Fruit fly (Drosophila melanogaster): ENCODE data around the gene CG4020.
"Not testable (repeated sequence)": the region's sequence is repeated elsewhere in the genome, so short reads cannot be mapped to it uniquely, and the experiment has no call there.

The CG4020 gene

DNA sequence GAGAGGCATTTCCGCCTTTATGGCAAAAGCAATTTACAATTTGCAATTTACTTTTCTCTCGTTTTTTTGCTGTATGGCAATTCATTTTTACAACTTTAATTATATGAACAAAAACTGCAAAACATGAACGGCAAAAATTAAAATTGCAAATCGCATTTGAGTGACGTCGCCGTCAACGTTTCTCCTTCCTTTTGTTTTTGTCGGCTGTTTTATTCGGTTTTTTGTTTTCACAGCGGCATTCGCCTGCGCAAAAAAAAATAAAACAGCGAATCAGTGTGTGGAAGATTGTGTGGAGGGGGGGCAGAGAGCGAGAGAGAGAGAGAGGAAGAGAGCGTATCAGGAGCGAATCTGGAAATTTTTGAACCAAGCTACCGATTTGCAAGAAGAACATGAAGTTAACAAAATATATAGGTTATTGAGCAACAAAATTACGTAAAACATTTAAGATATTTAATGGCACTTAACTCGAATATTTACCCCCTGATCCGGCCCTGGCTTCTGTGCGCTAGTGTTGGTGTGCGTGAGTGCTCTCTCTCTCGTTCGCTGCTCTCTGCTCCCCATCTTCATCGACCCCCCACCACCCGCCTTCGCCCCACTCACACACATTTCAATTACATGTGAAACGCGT, 13.1 kb downstream of the CG4020 start:
- TF ChIP-seq ttk (optimal IDR thresholded peaks at IDR 0.05): no peak
- TF ChIP-seq Sin3A (optimal IDR thresholded peaks at IDR 0.05): no peak
- peak; percentile 96 for TF ChIP-seq psq (optimal IDR thresholded peaks at IDR 0.05)
- TF ChIP-seq h (optimal IDR thresholded peaks at IDR 0.05): peak; percentile 72
- no peak for TF ChIP-seq Myc (optimal IDR thresholded peaks at IDR 0.05)
- peak; percentile 56 for TF ChIP-seq insv (optimal IDR thresholded peaks at IDR 0.05)

DNA sequence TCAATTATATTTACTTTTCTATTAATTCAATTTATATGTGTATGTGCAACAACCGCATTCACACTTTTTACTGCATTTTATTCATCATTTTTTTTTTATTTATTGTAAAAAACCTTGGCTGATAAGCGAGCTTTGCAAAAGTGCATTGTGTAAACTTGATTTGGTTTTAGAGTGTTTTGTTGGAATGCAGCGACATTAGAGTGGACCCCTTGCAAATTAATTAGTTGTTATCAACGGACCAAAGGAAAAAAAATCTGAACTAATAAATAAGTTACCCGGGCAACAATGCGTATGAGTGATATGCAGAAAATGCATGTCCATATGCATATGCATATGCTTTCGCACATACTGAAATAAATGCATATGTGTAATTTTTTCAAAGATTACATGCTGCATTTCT, 15.4 kb downstream of the CG4020 start:
- TF ChIP-seq psq (optimal IDR thresholded peaks at IDR 0.05) (no peak), Myc (optimal IDR thresholded peaks at IDR 0.05) (no peak), h (optimal IDR thresholded peaks at IDR 0.05) (no peak), Sin3A (optimal IDR thresholded peaks at IDR 0.05) (no peak), ttk (optimal IDR thresholded peaks at IDR 0.05) (no peak), insv (optimal IDR thresholded peaks at IDR 0.05) (no peak)

DNA sequence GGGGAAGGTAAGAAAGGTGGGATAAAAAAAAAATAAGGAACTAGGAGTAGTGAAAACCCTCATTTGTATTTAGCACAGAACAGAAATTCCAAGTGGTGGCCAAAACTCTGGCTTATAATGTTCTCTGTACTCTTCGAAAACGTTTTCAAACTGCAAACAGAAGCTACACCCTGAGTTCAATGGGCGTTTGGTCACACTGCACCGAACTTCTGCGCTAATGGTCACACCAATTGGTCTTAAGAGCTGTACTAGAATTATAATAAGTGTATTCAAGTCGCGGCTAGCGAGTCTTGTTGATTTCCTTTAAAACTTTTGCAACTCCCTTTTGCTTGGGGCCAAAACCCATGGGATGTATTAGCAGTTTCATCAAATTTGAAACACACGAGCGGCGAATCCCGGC, 16.5 kb downstream of the CG4020 start:
- TF ChIP-seq Myc (optimal IDR thresholded peaks at IDR 0.05) (no peak), Sin3A (optimal IDR thresholded peaks at IDR 0.05) (no peak), ttk (optimal IDR thresholded peaks at IDR 0.05) (no peak), h (optimal IDR thresholded peaks at IDR 0.05) (no peak), insv (optimal IDR thresholded peaks at IDR 0.05) (no peak), psq (optimal IDR thresholded peaks at IDR 0.05) (no peak)

dm6 chrX:5923124-5923523, 17.6 kb downstream of the CG4020 start:
- TF ChIP-seq ttk (optimal IDR thresholded peaks at IDR 0.05): no peak
- TF ChIP-seq Myc (optimal IDR thresholded peaks at IDR 0.05): no peak
- no peak for TF ChIP-seq Sin3A (optimal IDR thresholded peaks at IDR 0.05)
- no peak for TF ChIP-seq insv (optimal IDR thresholded peaks at IDR 0.05)
- no peak for TF ChIP-seq h (optimal IDR thresholded peaks at IDR 0.05)
- no peak for TF ChIP-seq psq (optimal IDR thresholded peaks at IDR 0.05)

DNA sequence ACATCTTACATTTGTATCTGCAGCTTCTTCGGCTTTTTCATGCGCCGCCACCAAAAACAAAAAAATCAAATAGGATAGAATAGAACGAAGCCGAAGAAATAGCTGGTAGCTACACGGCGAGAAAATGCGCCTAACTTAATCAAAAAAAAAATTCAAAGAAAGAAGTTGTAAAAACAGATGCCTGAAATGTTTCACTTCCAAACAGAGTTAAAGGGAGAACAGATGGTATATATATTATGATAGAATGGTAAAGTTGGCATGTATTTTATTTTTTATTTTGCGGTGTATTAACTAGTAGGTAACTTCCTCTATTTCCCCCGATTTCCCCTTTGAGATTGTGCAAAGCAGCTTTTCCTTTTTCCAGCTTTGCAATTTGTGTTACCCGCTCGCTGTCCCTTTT, 18.8 kb downstream of the CG4020 start:
- TF ChIP-seq insv (optimal IDR thresholded peaks at IDR 0.05) (no peak), Myc (optimal IDR thresholded peaks at IDR 0.05) (no peak), Sin3A (optimal IDR thresholded peaks at IDR 0.05) (no peak), psq (optimal IDR thresholded peaks at IDR 0.05) (no peak), ttk (optimal IDR thresholded peaks at IDR 0.05) (no peak), h (optimal IDR thresholded peaks at IDR 0.05) (no peak)

DNA sequence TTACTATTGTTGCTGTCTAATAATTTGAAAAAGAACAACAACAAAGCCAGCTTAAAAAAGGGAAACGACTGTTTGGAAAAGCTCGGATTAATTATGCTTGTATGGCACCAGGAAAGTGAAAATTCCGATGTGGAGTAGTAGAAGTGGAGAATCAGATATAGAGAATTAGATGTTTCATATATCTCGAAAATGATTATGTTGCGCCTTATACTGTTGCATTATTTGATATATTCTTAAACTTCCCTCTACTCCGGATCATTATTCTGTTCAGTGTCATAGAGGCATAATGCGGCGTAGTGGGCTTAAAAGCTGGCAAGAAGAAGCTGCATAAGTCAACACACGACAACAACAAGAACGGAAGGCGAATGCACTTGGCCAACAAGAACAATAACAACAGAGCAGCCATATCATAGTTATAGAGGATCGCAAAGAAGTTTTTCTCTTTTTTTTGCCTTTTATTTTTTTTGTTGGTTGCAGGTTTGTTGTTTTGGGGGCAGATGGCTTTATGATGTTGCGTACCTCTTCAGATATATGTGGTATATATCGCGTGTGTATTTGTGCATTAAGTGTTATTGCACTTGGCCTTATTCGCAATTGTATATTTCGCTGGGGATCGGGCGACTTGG, 20.4 kb downstream of the CG4020 start:
- no peak for TF ChIP-seq insv (optimal IDR thresholded peaks at IDR 0.05)
- no peak for TF ChIP-seq h (optimal IDR thresholded peaks at IDR 0.05)
- no peak for TF ChIP-seq psq (optimal IDR thresholded peaks at IDR 0.05)
- no peak for TF ChIP-seq Sin3A (optimal IDR thresholded peaks at IDR 0.05)
- TF ChIP-seq Myc (optimal IDR thresholded peaks at IDR 0.05): no peak
- no peak for TF ChIP-seq ttk (optimal IDR thresholded peaks at IDR 0.05)

DNA sequence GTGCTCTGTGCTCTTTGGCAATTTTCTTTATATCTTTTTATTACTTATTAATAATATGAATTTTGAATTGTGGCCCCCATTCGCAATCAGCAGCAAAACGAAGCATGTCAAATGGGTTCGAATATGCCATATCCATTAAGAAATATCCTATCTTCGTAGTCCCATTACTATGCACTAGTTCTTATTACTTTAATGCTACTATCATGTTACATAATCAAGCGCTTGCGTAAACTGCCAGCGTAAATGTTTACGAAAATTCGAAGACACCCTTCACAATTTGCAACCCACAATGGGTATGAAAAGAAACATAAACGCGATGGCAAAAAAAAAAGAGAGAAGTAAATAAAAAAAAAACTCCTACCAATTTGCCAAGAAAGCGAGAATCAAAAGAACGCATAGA, 21.2 kb downstream of the CG4020 start:
- TF ChIP-seq Myc (optimal IDR thresholded peaks at IDR 0.05): no peak
- no peak for TF ChIP-seq ttk (optimal IDR thresholded peaks at IDR 0.05)
- no peak for TF ChIP-seq h (optimal IDR thresholded peaks at IDR 0.05)
- no peak for TF ChIP-seq Sin3A (optimal IDR thresholded peaks at IDR 0.05)

DNA sequence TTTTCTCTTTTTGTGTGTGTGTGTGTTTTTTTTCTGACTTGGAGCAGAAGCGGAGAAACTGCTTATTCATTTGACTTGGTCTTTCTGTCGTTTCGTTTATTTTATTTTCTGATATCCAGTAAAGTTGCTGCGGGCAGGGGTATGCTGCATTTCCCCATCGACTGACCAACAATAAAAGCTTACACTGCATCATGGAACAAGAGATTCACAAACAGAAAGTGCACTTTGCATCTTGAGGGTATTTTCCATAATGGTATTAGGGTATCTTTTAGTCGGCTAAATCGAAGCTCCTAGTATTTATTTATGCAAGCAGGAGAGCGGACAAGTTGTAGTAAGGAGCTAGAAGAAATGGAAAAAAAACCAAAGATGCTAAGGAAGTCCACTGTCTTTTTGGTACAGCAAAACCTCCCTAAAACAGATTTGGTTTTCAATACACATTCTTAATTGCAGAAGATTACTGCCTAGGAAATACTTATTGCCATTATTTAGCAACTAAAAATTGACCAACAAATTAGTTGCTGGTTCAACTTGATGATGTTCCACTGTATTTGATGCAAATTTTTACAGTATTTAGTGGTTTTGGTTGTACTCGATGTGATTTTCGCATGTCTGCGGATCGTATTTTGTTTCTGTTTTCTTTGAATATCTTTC, 26.9 kb downstream of the CG4020 start:
- TF ChIP-seq Myc (optimal IDR thresholded peaks at IDR 0.05) (no peak), h (optimal IDR thresholded peaks at IDR 0.05) (no peak), psq (optimal IDR thresholded peaks at IDR 0.05) (no peak), Sin3A (optimal IDR thresholded peaks at IDR 0.05) (no peak), insv (optimal IDR thresholded peaks at IDR 0.05) (no peak), ttk (optimal IDR thresholded peaks at IDR 0.05) (no peak)

DNA sequence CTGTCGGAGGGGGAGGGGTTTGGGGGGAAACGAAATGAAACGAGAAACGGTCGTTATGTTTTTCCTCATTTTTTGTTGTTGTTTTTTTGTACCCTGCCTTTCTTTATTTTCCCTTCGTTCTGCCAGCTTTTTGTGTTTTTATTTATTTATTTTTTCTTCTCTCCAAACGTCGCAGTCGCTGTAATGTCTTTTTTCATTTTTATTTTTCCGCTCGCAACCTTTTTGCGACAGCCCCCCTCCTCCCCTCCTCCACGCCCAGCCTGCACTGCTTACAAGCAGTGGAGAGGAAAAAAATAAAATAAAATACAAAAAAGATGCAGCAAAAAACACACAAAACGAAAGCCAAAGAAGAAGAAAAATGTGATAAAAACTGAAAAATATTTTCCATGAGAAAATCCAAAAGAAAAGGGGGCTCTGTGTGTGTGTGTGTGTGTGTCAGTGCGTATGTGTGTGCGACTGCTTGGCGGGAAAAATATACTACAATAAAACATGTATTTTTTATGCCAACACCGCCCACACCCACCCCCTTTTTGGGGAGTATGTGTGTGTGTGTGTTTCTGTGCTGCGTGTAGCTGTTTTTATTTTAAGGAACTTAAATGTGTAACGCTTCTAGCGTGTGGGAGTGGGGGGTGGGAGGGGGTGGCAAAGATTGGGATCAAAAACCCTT, 29.7 kb downstream of the CG4020 start:
- no peak for TF ChIP-seq insv (optimal IDR thresholded peaks at IDR 0.05)
- TF ChIP-seq h (optimal IDR thresholded peaks at IDR 0.05): no peak
- TF ChIP-seq ttk (optimal IDR thresholded peaks at IDR 0.05): no peak
- TF ChIP-seq psq (optimal IDR thresholded peaks at IDR 0.05): no peak
- no peak for TF ChIP-seq Myc (optimal IDR thresholded peaks at IDR 0.05)
- no peak for TF ChIP-seq Sin3A (optimal IDR thresholded peaks at IDR 0.05)

dm6 chrX:5941824-5942223, 36.3 kb downstream of the CG4020 start:
- TF ChIP-seq insv (optimal IDR thresholded peaks at IDR 0.05) (no peak), psq (optimal IDR thresholded peaks at IDR 0.05) (no peak), Myc (optimal IDR thresholded peaks at IDR 0.05) (no peak), h (optimal IDR thresholded peaks at IDR 0.05) (no peak), Sin3A (optimal IDR thresholded peaks at IDR 0.05) (no peak)

- not testable (repeated sequence) for TF ChIP-seq psq, insv, h (optimal IDR thresholded peaks at IDR 0.05)
These were observed 36.8 kb downstream of the CG4020 start, which contains the start of gene CG12728 for dm6 chrX:5942306-5942705. CG12728 (plus strand) TSS chrX:5942606.
